Fruit fly (Drosophila melanogaster) S2 (cell line): ENCODE data around the gene Abp1.

Experiments used
- CG8478 ChIP-seq: fragments of >200 bp; optimal IDR thresholded peaks from 2 replicates; lab custom pipeline; 2018
- CTCF ChIP-seq, 2 experiments: fragments of >200 bp; optimal IDR thresholded peaks; 2 replicates each; lab custom pipeline; 2018

dm6 chr3L:13435170-13435727 is 50.8 kb downstream of the Abp1 start, which contains the start of gene CG10713:
- TF ChIP-seq CTCF (optimal IDR thresholded peaks at IDR 0.05; lab: Kevin White, UChicago) (no peak), CG8478 (lab: Kevin White, UChicago) (no peak)
